Fruit fly (Drosophila melanogaster): ENCODE measurements around the gene psidin.

The psidin gene

DNA sequence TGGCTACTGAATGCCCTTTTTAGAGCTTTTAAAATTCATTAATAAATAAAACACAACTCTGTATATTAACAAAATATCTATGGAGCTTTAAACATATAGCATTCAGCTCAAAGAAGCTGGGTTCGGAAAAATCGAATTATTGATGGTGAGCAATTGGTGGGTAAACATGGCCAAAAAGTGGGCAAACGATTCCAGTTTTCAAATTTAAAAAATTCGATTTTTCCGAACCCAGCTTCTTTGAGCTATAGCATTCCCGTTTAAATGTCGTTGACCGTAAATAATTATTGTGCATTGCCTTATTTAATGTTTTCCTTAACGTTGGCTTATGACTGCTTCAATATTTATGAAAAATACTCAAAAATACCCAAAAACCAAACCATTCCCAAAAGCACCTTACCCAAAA is 19.9 kb upstream of the psidin start (continued):
- peak; percentile 15 for TF ChIP-seq CG9437 (GFP tag; optimal IDR thresholded peaks at IDR 0.05)
- TF ChIP-seq Sox100B (GFP tag; optimal IDR thresholded peaks at IDR 0.05): peak; percentile 56
- peak; percentile 26 for TF ChIP-seq phol (tag; optimal IDR thresholded peaks at IDR 0.05)
- peak; percentile 24; the same call in 1 of the 2 replicates for TF ChIP-seq CG32532 (GFP tag; IDR thresholded peaks at IDR 0.05)
- TF ChIP-seq grau (tag; optimal IDR thresholded peaks at IDR 0.05): peak; percentile 9
- TF ChIP-seq bcd (GFP tag; optimal IDR thresholded peaks at IDR 0.05): peak; percentile 21
- no peak for TF ChIP-seq E2f1 (GFP tag; IDR thresholded peaks at IDR 0.05)
- TF ChIP-seq CG11504 (tag; optimal IDR thresholded peaks at IDR 0.05): peak; percentile 45
- peak; percentile 91 for TF ChIP-seq Ets65A (GFP tag)
- TF ChIP-seq CG13424 (tag; optimal IDR thresholded peaks at IDR 0.05): peak; percentile 12
- no peak for TF ChIP-seq tx (GFP tag; optimal IDR thresholded peaks at IDR 0.05)
- TF ChIP-seq Pdp1 (GFP tag; optimal IDR thresholded peaks at IDR 0.05): peak in 1 of 2 experiments; percentile 8
- peak; percentile 66 for TF ChIP-seq sens (GFP tag)
- 0 out of 3 replicates have a peak, but pooled peaks have one; percentile 21 for TF ChIP-seq dysf (GFP tag; IDR thresholded peaks at IDR 0.05)
- no peak for TF ChIP-seq prd (optimal IDR thresholded peaks at IDR 0.05)
- peak; percentile 15; the same call in 1 of the 3 replicates for TF ChIP-seq prd (GFP tag; IDR thresholded peaks at IDR 0.05)
- TF ChIP-seq CG10267 (tag; optimal IDR thresholded peaks at IDR 0.05): peak; percentile 2
- peak; percentile 5 for TF ChIP-seq Oli (tag; optimal IDR thresholded peaks at IDR 0.05)
- TF ChIP-seq Fer1 (GFP tag; optimal IDR thresholded peaks at IDR 0.05): no peak
- no peak for TF ChIP-seq CG17385 (GFP tag; optimal IDR thresholded peaks at IDR 0.05)
- peak; percentile 18 for TF ChIP-seq nmo (GFP tag; optimal IDR thresholded peaks at IDR 0.05)
- TF ChIP-seq Sox102F (GFP tag; optimal IDR thresholded peaks at IDR 0.05): peak; percentile 24
- peak; percentile 50 for TF ChIP-seq CoRest (tag; optimal IDR thresholded peaks at IDR 0.05)
- TF ChIP-seq CG7839 (tag; optimal IDR thresholded peaks at IDR 0.05): peak; percentile 38
- peak; percentile 44 for TF ChIP-seq gem (tag; optimal IDR thresholded peaks at IDR 0.05)
- TF ChIP-seq Chrac-16 (GFP tag; optimal IDR thresholded peaks at IDR 0.05): no peak
- peak; percentile 42 for TF ChIP-seq CG2712 (tag; optimal IDR thresholded peaks at IDR 0.05)
- peak; percentile 89 for TF ChIP-seq D19A (tag; optimal IDR thresholded peaks at IDR 0.05)
- peak; percentile 30 for TF ChIP-seq CG10979 (tag; optimal IDR thresholded peaks at IDR 0.05)
- TF ChIP-seq eve (GFP tag; optimal IDR thresholded peaks at IDR 0.05): peak in 1 of 2 experiments; percentile 32
- TF ChIP-seq CG31441 (GFP tag; IDR thresholded peaks at IDR 0.05): peak; percentile 38; the same call in 1 of the 2 replicates

DNA sequence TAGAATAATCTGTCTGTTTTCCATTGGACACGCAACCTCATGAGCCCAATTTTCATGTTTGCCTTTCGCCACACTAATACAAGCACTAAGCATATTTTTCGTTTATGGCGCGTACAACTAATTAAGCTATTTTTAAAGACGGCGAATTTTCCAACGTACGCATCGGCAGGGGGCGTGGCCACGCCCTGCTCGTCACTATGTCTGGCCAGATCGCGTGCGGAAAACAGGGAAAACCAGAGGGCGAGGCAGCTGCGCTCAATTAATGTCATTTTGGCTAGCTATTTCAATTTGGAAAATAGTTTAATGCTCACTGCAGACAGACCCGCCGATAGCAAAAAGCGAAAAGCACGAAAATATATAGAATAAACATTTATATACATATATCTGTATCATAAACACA is 16.8 kb upstream of the psidin start:
- TF ChIP-seq tll (GFP tag; optimal IDR thresholded peaks at IDR 0.05) (no peak), CG1603 (tag; optimal IDR thresholded peaks at IDR 0.05) (no peak), sd (tag; optimal IDR thresholded peaks at IDR 0.05) (peak; percentile 69), CG12769 (tag; optimal IDR thresholded peaks at IDR 0.05) (peak; percentile 62), crp (GFP tag; optimal IDR thresholded peaks at IDR 0.05) (no peak), Dek (tag; optimal IDR thresholded peaks at IDR 0.05) (no peak), Ets65A (GFP tag) (peak; percentile 62), CG30431 (GFP tag; optimal IDR thresholded peaks at IDR 0.05) (no peak), CG8944 (GFP tag; optimal IDR thresholded peaks at IDR 0.05) (no peak), CG3065 (GFP tag; optimal IDR thresholded peaks at IDR 0.05) (peak; percentile 15), Med (GFP tag) (peak; percentile 79), sr (GFP tag; IDR thresholded peaks at IDR 0.05) (peak; percentile 31; the same call in 1 of the 3 replicates), cwo (GFP tag; optimal IDR thresholded peaks at IDR 0.05) (peak; percentile 36)

All from whole organism, embryonic.